Worm (Caenorhabditis elegans): ENCODE results near the gene Y37D8A.8.

- TF ChIP-seq nhr-76 (tag; optimal IDR thresholded peaks at IDR 0.05): no peak
- no peak for TF ChIP-seq snpc-4 (tag; optimal IDR thresholded peaks at IDR 0.05)
- TF ChIP-seq fos-1 (tag; optimal IDR thresholded peaks at IDR 0.05): no peak
- TF ChIP-seq elt-1 (tag; optimal IDR thresholded peaks at IDR 0.05): no peak
- TF ChIP-seq ceh-9 (tag; optimal IDR thresholded peaks at IDR 0.05): no peak
- no peak for TF ChIP-seq fkh-10 (GFP tag; optimal IDR thresholded peaks at IDR 0.05)
- TF ChIP-seq mdl-1 (tag; optimal IDR thresholded peaks at IDR 0.05): no peak
- TF ChIP-seq ama-1 (optimal IDR thresholded peaks at IDR 0.05): no peak
- no peak for TF ChIP-seq zag-1 (tag; optimal IDR thresholded peaks at IDR 0.05)
- no peak for TF ChIP-seq pha-4 (tag; optimal IDR thresholded peaks at IDR 0.05)
- TF ChIP-seq nhr-11 (tag; optimal IDR thresholded peaks at IDR 0.05): no peak
Measured at ce11 chrIII:12856628-12857027, 8.1 kb upstream of the Y37D8A.8 start, which contains the start of gene Y37D8A.26.
